Worm (Caenorhabditis elegans) whole organism, L2 larva: ENCODE measurements around the gene Y49F6C.7.

ENCODE experiments used
- C34F6.9 ChIP-seq: fragments of 150-350 bp; optimal IDR thresholded peaks from 2 replicates; lab custom pipeline; 2014; ENCODE audit warnings: missing biosample characterization, missing genetic modification characterization
- F13H6.1 ChIP-seq: sonication (generic microtip); optimal IDR thresholded peaks from 2 replicates; lab custom pipeline; 2016; ENCODE audit warnings: missing genetic modification characterization, missing compliant biosample characterization
- Y55F3AM.14 ChIP-seq: fragments of 200-800 bp; sonication (Bioruptor generic); optimal IDR thresholded peaks from 2 replicates; lab custom pipeline; 2018; ENCODE audit warnings: mild to moderate bottlenecking, missing genetic modification characterization, missing compliant biosample characterization
- ZK546.5 ChIP-seq: sonication (generic microtip); optimal IDR thresholded peaks from 2 replicates; lab custom pipeline; 2017; ENCODE audit warnings: missing biosample characterization, missing genetic modification characterization
- alr-1 ChIP-seq: fragments of 150-350 bp; optimal IDR thresholded peaks from 2 replicates; lab custom pipeline; 2014; ENCODE audit warnings: missing biosample characterization, missing genetic modification characterization
- aly-2 ChIP-seq: fragments of 150-350 bp; optimal IDR thresholded peaks from 2 replicates; lab custom pipeline; 2014; ENCODE audit warnings: missing biosample characterization, missing genetic modification characterization
- ama-1 ChIP-seq: fragments of 150-350 bp; optimal IDR thresholded peaks from 2 replicates; lab custom pipeline; 2018; ENCODE audit warnings: inconsistent platforms
- blmp-1 ChIP-seq: sonication (generic microtip); optimal IDR thresholded peaks from 2 replicates; lab custom pipeline; 2017; ENCODE audit warnings: missing genetic modification characterization, mild to moderate bottlenecking, missing compliant biosample characterization, antibody characterized with exemption, moderate library complexity; ENCODE audit not compliant: insufficient read depth
- ceh-16 ChIP-seq: fragments of 150-350 bp; optimal IDR thresholded peaks from 2 replicates; lab custom pipeline; 2014; ENCODE audit warnings: missing biosample characterization, missing genetic modification characterization
- ceh-82 ChIP-seq: fragments of 150-350 bp; optimal IDR thresholded peaks from 2 replicates; lab custom pipeline; 2014; ENCODE audit warnings: missing biosample characterization, missing genetic modification characterization
- crh-2 ChIP-seq: sonication (generic microtip); optimal IDR thresholded peaks from 2 replicates; lab custom pipeline; 2017; ENCODE audit warnings: missing biosample characterization, missing genetic modification characterization
- elt-1 ChIP-seq: fragments of 150-350 bp; optimal IDR thresholded peaks from 2 replicates; lab custom pipeline; 2014; ENCODE audit warnings: missing biosample characterization, missing genetic modification characterization
- elt-3 ChIP-seq: sonication (generic microtip); optimal IDR thresholded peaks from 2 replicates; lab custom pipeline; 2017; ENCODE audit warnings: missing biosample characterization, missing genetic modification characterization
- fos-1 ChIP-seq: fragments of 150-350 bp; optimal IDR thresholded peaks from 2 replicates; lab custom pipeline; 2014; ENCODE audit warnings: missing biosample characterization, missing genetic modification characterization
- gmeb-1 ChIP-seq: fragments of 150-350 bp; optimal IDR thresholded peaks from 2 replicates; lab custom pipeline; 2014; ENCODE audit warnings: missing biosample characterization, missing genetic modification characterization
- lin-39 ChIP-seq: fragments of 150-350 bp; optimal IDR thresholded peaks from 2 replicates; lab custom pipeline; 2014; ENCODE audit warnings: missing biosample characterization, missing genetic modification reagents, missing genetic modification characterization
- lsy-2 ChIP-seq, 2 experiments: fragments of 150-350 bp in 1 of 2; sonication (generic microtip) in 1 of 2; optimal IDR thresholded peaks; 2 replicates each; lab custom pipeline; 2014 to 2017; ENCODE audit warnings: missing biosample characterization in 2 of 2, missing genetic modification characterization in 2 of 2
- mab-5 ChIP-seq: fragments of 150-350 bp; optimal IDR thresholded peaks from 2 replicates; lab custom pipeline; 2014; ENCODE audit warnings: missing biosample characterization, missing genetic modification characterization
- mbf-1 ChIP-seq: sonication (generic microtip); optimal IDR thresholded peaks from 2 replicates; lab custom pipeline; 2017; ENCODE audit warnings: missing biosample characterization, missing genetic modification characterization
- mdl-1 ChIP-seq, 2 experiments: fragments of 150-350 bp in 1 of 2; sonication (generic microtip) in 1 of 2; optimal IDR thresholded peaks; 2 replicates each; lab custom pipeline; 2017; ENCODE audit warnings: missing biosample characterization in 2 of 2, missing genetic modification characterization in 2 of 2
- nhr-10 ChIP-seq: sonication (generic microtip); optimal IDR thresholded peaks from 2 replicates; lab custom pipeline; 2017; ENCODE audit warnings: missing biosample characterization, missing genetic modification characterization
- nhr-11 ChIP-seq: fragments of 150-350 bp; optimal IDR thresholded peaks from 2 replicates; lab custom pipeline; 2014; ENCODE audit warnings: missing biosample characterization, missing genetic modification characterization
- nhr-129 ChIP-seq: fragments of 150-350 bp; optimal IDR thresholded peaks from 2 replicates; lab custom pipeline; 2014; ENCODE audit warnings: missing biosample characterization, missing genetic modification characterization
- nhr-21 ChIP-seq: fragments of 150-350 bp; optimal IDR thresholded peaks from 2 replicates; lab custom pipeline; 2014; ENCODE audit warnings: missing biosample characterization, missing genetic modification characterization
- nhr-23 ChIP-seq: fragments of 150-350 bp; optimal IDR thresholded peaks from 2 replicates; lab custom pipeline; 2014; ENCODE audit warnings: missing biosample characterization, missing genetic modification reagents, missing genetic modification characterization
- nhr-77 ChIP-seq: fragments of 150-350 bp; optimal IDR thresholded peaks from 2 replicates; lab custom pipeline; 2014; ENCODE audit warnings: missing biosample characterization, missing genetic modification characterization
- peb-1 ChIP-seq: fragments of 150-350 bp; optimal IDR thresholded peaks from 2 replicates; lab custom pipeline; 2014; ENCODE audit warnings: missing biosample characterization, missing genetic modification characterization
- sem-4 ChIP-seq: fragments of 150-350 bp; optimal IDR thresholded peaks from 2 replicates; lab custom pipeline; 2014; ENCODE audit warnings: missing biosample characterization, missing genetic modification reagents, missing genetic modification characterization
- sma-3 ChIP-seq: sonication (generic microtip); optimal IDR thresholded peaks from 2 replicates; lab custom pipeline; 2016; ENCODE audit warnings: missing genetic modification reagents, missing genetic modification characterization, missing compliant biosample characterization
- sma-9 ChIP-seq, 2 experiments: fragments of 150-350 bp in 1 of 2; sonication (generic microtip) in 1 of 2; optimal IDR thresholded peaks; 2 replicates each; lab custom pipeline; 2014 to 2016; ENCODE audit warnings: missing genetic modification characterization in 2 of 2, mild to moderate bottlenecking in 1 of 2, missing biosample characterization in 1 of 2, missing compliant biosample characterization in 1 of 2, missing genetic modification reagents in 1 of 2, moderate library complexity in 1 of 2
- snpc-4 ChIP-seq: fragments of 150-350 bp; optimal IDR thresholded peaks from 2 replicates; lab custom pipeline; 2014; ENCODE audit warnings: missing biosample characterization, missing genetic modification characterization
- unc-39 ChIP-seq: fragments of 150-350 bp; optimal IDR thresholded peaks from 2 replicates; lab custom pipeline; 2014; ENCODE audit warnings: missing biosample characterization, missing genetic modification characterization
- unc-55 ChIP-seq: fragments of 150-350 bp; sonication (generic microtip); optimal IDR thresholded peaks from 3 replicates; lab custom pipeline; 2014; ENCODE audit warnings: missing biosample characterization, missing genetic modification reagents, missing genetic modification characterization
- zag-1 ChIP-seq: fragments of 150-350 bp; optimal IDR thresholded peaks from 2 replicates; lab custom pipeline; 2014; ENCODE audit warnings: missing biosample characterization, missing genetic modification characterization
- ztf-11 ChIP-seq: sonication (generic microtip); optimal IDR thresholded peaks from 2 replicates; lab custom pipeline; 2017; ENCODE audit warnings: missing biosample characterization, missing genetic modification characterization
- ztf-4 ChIP-seq: fragments of 150-350 bp; optimal IDR thresholded peaks from 2 replicates; lab custom pipeline; 2014; ENCODE audit warnings: missing biosample characterization, missing genetic modification characterization

The Y49F6C.7 gene

ce11 chrII:3358834-3359233 lies 9.2 kb downstream of the Y49F6C.7 start, which contains the start of the genes lido-14 and bath-27:
Gene lido-14, plus strand, starts transcription at chrII:3359134.
Gene bath-27, plus strand, starts transcription at chrII:3359139.
- no peak for TF ChIP-seq ceh-82
- no peak for TF ChIP-seq sem-4 (tag; lab: Kevin White, UChicago)
- TF ChIP-seq ztf-11 = no peak
- TF ChIP-seq nhr-10 (tag; lab: Kevin White, UChicago) = no peak
- no peak for TF ChIP-seq elt-3 (tag; lab: Kevin White, UChicago)

ce11 chrII:3349820-3350291 lies 18.1 kb downstream of the Y49F6C.7 start, which contains the start of gene F14D2.8:
Gene F14D2.8, minus strand, starts transcription at chrII:3349870.
- TF ChIP-seq ZK546.5 = no peak
- no peak for TF ChIP-seq nhr-21 (tag; lab: Kevin White, UChicago)
- no peak for TF ChIP-seq mbf-1 (tag; lab: Kevin White, UChicago)
- TF ChIP-seq sma-3 (GFP tag; lab: Kevin White, UChicago) = no peak
- TF ChIP-seq sma-9 (GFP tag; optimal IDR thresholded peaks at IDR 0.05; lab: Kevin White, UChicago) = no peak
- no peak for TF ChIP-seq sma-9 (tag; optimal IDR thresholded peaks at IDR 0.05; lab: Kevin White, UChicago)
- no peak for TF ChIP-seq unc-39 (tag; lab: Kevin White, UChicago)
- no peak for TF ChIP-seq Y55F3AM.14 (GFP tag; lab: Kevin White, UChicago)
- no peak for TF ChIP-seq nhr-23
- no peak for TF ChIP-seq elt-1 (tag; lab: Kevin White, UChicago)
- no peak for TF ChIP-seq fos-1 (tag; lab: Kevin White, UChicago)
- TF ChIP-seq ztf-4 (tag; lab: Kevin White, UChicago) = no peak
- no peak for TF ChIP-seq zag-1 (tag; lab: Kevin White, UChicago)
- no peak for TF ChIP-seq F13H6.1

ce11 chrII:3347940-3348610 lies 19.9 kb downstream of the Y49F6C.7 start, which contains the start of the genes F14D2.14 and bath-29:
Gene F14D2.14, minus strand, starts transcription at chrII:3347990.
Gene bath-29, plus strand, starts transcription at chrII:3348560.
- no peak for TF ChIP-seq nhr-77
- TF ChIP-seq Y55F3AM.14 (GFP tag; lab: Kevin White, UChicago) = no peak
- TF ChIP-seq, all 48 proteins: peak for 0

- no peak for TF ChIP-seq peb-1 (tag; lab: Kevin White, UChicago)
- no peak for TF ChIP-seq unc-55 (GFP tag; lab: Kevin White, UChicago)
- no peak for TF ChIP-seq blmp-1 (tag; lab: Kevin White, UChicago)
- no peak for TF ChIP-seq nhr-21 (tag; lab: Kevin White, UChicago)
- no peak for TF ChIP-seq nhr-10 (tag; lab: Kevin White, UChicago)
- no peak for TF ChIP-seq nhr-129 (tag; lab: Kevin White, UChicago)
- no peak for TF ChIP-seq crh-2
- no peak for TF ChIP-seq fos-1 (tag; lab: Kevin White, UChicago)
- TF ChIP-seq ztf-11 = no peak
- no peak for TF ChIP-seq gmeb-1 (tag; lab: Kevin White, UChicago)
- no peak for TF ChIP-seq alr-1 (tag; lab: Kevin White, UChicago)
- TF ChIP-seq snpc-4 (tag; lab: Kevin White, UChicago) = no peak
- no peak for TF ChIP-seq lin-39
- TF ChIP-seq nhr-11 = no peak
- no peak for TF ChIP-seq elt-1 (tag; lab: Kevin White, UChicago)
- TF ChIP-seq C34F6.9 (tag; lab: Kevin White, UChicago) = no peak
- TF ChIP-seq lsy-2 (tag; optimal IDR thresholded peaks at IDR 0.05; lab: Kevin White, UChicago) = no peak
These were observed 21.6 kb downstream of the Y49F6C.7 start, which contains the start of gene bath-30 for ce11 chrII:3346328-3346780. Gene bath-30, minus strand, starts transcription at chrII:3346378.

- TF ChIP-seq nhr-11 = no peak
- no peak for TF ChIP-seq nhr-77
- no peak for TF ChIP-seq mdl-1 (tag; optimal IDR thresholded peaks at IDR 0.05; lab: Kevin White, UChicago)
- TF ChIP-seq gmeb-1 (tag; lab: Kevin White, UChicago) = no peak
- TF ChIP-seq C34F6.9 (tag; lab: Kevin White, UChicago) = no peak
- no peak for TF ChIP-seq ama-1 (lab: Kevin White, UChicago)
- no peak for TF ChIP-seq mab-5 (tag; lab: Kevin White, UChicago)
- no peak for TF ChIP-seq ceh-16 (tag; lab: Kevin White, UChicago)
- TF ChIP-seq ztf-11 = no peak
- no peak for TF ChIP-seq lsy-2 (tag; optimal IDR thresholded peaks at IDR 0.05; lab: Kevin White, UChicago)
- no peak for TF ChIP-seq nhr-23
- no peak for TF ChIP-seq sma-3 (GFP tag; lab: Kevin White, UChicago)
- no peak for TF ChIP-seq elt-1 (tag; lab: Kevin White, UChicago)
- TF ChIP-seq alr-1 (tag; lab: Kevin White, UChicago) = no peak
- no peak for TF ChIP-seq unc-55 (GFP tag; lab: Kevin White, UChicago)
- TF ChIP-seq F13H6.1 = no peak
- TF ChIP-seq ceh-82 = no peak
- TF ChIP-seq aly-2 = no peak
These were observed 23.1 kb downstream of the Y49F6C.7 start, which contains the start of gene bath-28 for ce11 chrII:3344917-3345316. Gene bath-28, minus strand, starts transcription at chrII:3344967.
